Worm (Caenorhabditis elegans) whole organism, midembryonic: ENCODE data around the gene ttn-1.
A peak's percentile ranks its signal among the peaks of the same experiment; 100 is the strongest.

Source experiments
- T22C8.4 ChIP-seq: fragments of 200-800 bp; sonication (Bioruptor generic); IDR thresholded peaks from 2 replicates; pipeline ENCODE4 v1.3.6; 2022; ENCODE audit warnings: missing genetic modification characterization, missing compliant biosample characterization
- cog-1 ChIP-seq: sonication (generic microtip); optimal IDR thresholded peaks from 2 replicates; lab custom pipeline; 2016; ENCODE audit warnings: missing genetic modification characterization, missing compliant biosample characterization
- flt-1 ChIP-seq: fragments of 200-800 bp; sonication (Bioruptor generic); IDR thresholded peaks from 2 replicates; pipeline ENCODE4 v1.3.6; 2022; ENCODE audit warnings: missing genetic modification characterization, missing compliant biosample characterization
- klf-2 ChIP-seq: fragments of 200-800 bp; sonication (Bioruptor generic); conservative IDR thresholded peaks from 2 replicates; pipeline ENCODE4 v1.3.6; 2022; ENCODE audit warnings: missing genetic modification reagents, missing genetic modification characterization, missing compliant biosample characterization
- med-1 ChIP-seq: sonication (generic microtip); optimal IDR thresholded peaks from 2 replicates; lab custom pipeline; 2017; ENCODE audit warnings: missing genetic modification characterization, mild to moderate bottlenecking, missing compliant biosample characterization, antibody characterized with exemption, missing genetic modification reagents; ENCODE audit not compliant: insufficient read depth
- ref-1 ChIP-seq: fragments of 200-800 bp; sonication (Bioruptor generic); conservative IDR thresholded peaks from 2 replicates; pipeline ENCODE4 v1.3.6; 2022; ENCODE audit warnings: missing genetic modification reagents, missing genetic modification characterization, missing compliant biosample characterization
- tab-1 ChIP-seq: fragments of 200-800 bp; sonication (Bioruptor generic); IDR thresholded peaks from 2 replicates; pipeline ENCODE4 v1.3.6; 2022; ENCODE audit warnings: missing genetic modification characterization, missing compliant biosample characterization
- ztf-23 ChIP-seq: fragments of 200-800 bp; sonication (Bioruptor generic); IDR thresholded peaks from 2 replicates; pipeline ENCODE4 v1.3.6; 2022; ENCODE audit warnings: missing genetic modification reagents, missing genetic modification characterization, missing compliant biosample characterization
- ztf-29 ChIP-seq: fragments of 200-800 bp; sonication (Bioruptor generic); IDR thresholded peaks from 2 replicates; pipeline ENCODE4 v1.3.6; 2022; ENCODE audit warnings: missing genetic modification reagents, missing genetic modification characterization, missing compliant biosample characterization

ttn-1 gene

ce11 chrV:6222779-6223276 lies 20.4 kb upstream of the ttn-1 start:
- TF ChIP-seq cog-1 (tag; lab: Kevin White, UChicago) (no peak), tab-1 (no peak), ref-1 (no peak), flt-1 (GFP tag; lab: Robert Waterston, UW) (no peak), med-1 (GFP tag; lab: Kevin White, UChicago) (no peak), T22C8.4 (GFP tag; lab: Robert Waterston, UW) (no peak), klf-2 (GFP tag; lab: Robert Waterston, UW) (no peak), ztf-29 (GFP tag; lab: Robert Waterston, UW) (no peak), ztf-23 (GFP tag; lab: Robert Waterston, UW) (no peak)

ce11 chrV:6222171-6222733 lies 19.8 kb upstream of the ttn-1 start:
- TF ChIP-seq ztf-29 (GFP tag; lab: Robert Waterston, UW) (no peak), flt-1 (GFP tag; lab: Robert Waterston, UW) (no peak), ztf-23 (GFP tag; lab: Robert Waterston, UW) (no peak; the same call in 1 of the 2 replicates), tab-1 (no peak), T22C8.4 (GFP tag; lab: Robert Waterston, UW) (no peak), ref-1 (no peak), med-1 (GFP tag; lab: Kevin White, UChicago) (no peak), cog-1 (tag; lab: Kevin White, UChicago) (no peak), klf-2 (GFP tag; lab: Robert Waterston, UW) (no peak)

- TF ChIP-seq tab-1 (no peak), klf-2 (GFP tag; lab: Robert Waterston, UW) (no peak), ztf-29 (GFP tag; lab: Robert Waterston, UW) (no peak), flt-1 (GFP tag; lab: Robert Waterston, UW) (no peak), T22C8.4 (GFP tag; lab: Robert Waterston, UW) (no peak), cog-1 (tag; lab: Kevin White, UChicago) (no peak), med-1 (GFP tag; lab: Kevin White, UChicago) (no peak), ztf-23 (GFP tag; lab: Robert Waterston, UW) (no peak), ref-1 (no peak)
Observed at ce11 chrV:6221292-6221691, 18.9 kb upstream of the ttn-1 start.

ce11 chrV:6220752-6221151 lies 18.3 kb upstream of the ttn-1 start:
- TF ChIP-seq klf-2 (GFP tag; lab: Robert Waterston, UW) (no peak), flt-1 (GFP tag; lab: Robert Waterston, UW) (no peak), T22C8.4 (GFP tag; lab: Robert Waterston, UW) (no peak), tab-1 (no peak), ztf-29 (GFP tag; lab: Robert Waterston, UW) (no peak)

DNA sequence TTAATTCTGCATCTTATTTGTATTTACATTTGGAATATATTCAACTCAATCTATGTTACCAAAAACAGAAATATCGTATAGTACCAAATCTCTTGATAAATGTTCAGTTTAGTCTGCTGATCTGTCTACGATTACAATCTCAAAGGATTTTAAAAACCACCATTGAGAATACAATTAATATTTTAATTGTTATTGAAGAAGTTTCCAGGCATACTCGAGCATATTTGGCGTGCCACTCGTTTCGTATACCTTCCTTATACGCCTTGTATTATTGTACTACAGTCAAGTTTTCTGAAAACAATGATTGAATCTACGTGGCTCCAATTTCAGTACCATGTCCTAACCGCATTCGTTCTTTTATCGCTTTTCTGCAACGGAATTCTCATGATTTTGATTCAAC lies 15.4 kb upstream of the ttn-1 start, which contains the start of gene str-206:
TSS of gene str-206 (plus strand) at position 301 of the 400 bp plus-strand sequence.
- TF ChIP-seq klf-2 (GFP tag; lab: Robert Waterston, UW) = no peak
- TF ChIP-seq flt-1 (GFP tag; lab: Robert Waterston, UW) = no peak
- TF ChIP-seq tab-1 = no peak
- no peak for TF ChIP-seq ztf-23 (GFP tag; lab: Robert Waterston, UW)
- TF ChIP-seq ref-1 = no peak
- TF ChIP-seq T22C8.4 (GFP tag; lab: Robert Waterston, UW) = no peak
- TF ChIP-seq ztf-29 (GFP tag; lab: Robert Waterston, UW) = no peak
- TF ChIP-seq med-1 (GFP tag; lab: Kevin White, UChicago) = no peak
- TF ChIP-seq cog-1 (tag; lab: Kevin White, UChicago) = no peak

- no peak for TF ChIP-seq ztf-23 (GFP tag; lab: Robert Waterston, UW)
- TF ChIP-seq klf-2 (GFP tag; lab: Robert Waterston, UW) = no peak
Observed at ce11 chrV:6217142-6217541, 14.7 kb upstream of the ttn-1 start.

DNA sequence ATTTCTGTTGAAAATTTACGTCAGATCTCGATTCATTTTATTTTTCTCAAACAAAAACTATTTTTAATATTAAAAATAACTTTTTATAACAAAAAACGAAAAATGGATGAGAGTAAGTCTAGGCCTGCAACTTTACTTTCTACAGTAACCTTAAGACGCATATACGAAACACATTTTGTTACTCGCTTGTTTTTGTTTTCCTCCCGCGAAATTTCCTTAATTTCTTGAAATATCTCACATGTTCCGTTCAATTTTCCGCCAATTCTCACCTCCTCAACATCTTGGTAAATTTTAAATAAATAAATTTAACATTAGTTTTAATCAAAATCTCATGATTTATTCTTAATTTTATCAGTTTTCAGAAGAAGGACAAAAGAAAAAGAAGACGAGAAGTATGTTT lies 12.0 kb upstream of the ttn-1 start:
- TF ChIP-seq tab-1 (no peak), T22C8.4 (GFP tag; lab: Robert Waterston, UW) (no peak), ztf-23 (GFP tag; lab: Robert Waterston, UW) (no peak), ztf-29 (GFP tag; lab: Robert Waterston, UW) (no peak), klf-2 (GFP tag; lab: Robert Waterston, UW) (no peak), med-1 (GFP tag; lab: Kevin White, UChicago) (no peak), ref-1 (no peak), flt-1 (GFP tag; lab: Robert Waterston, UW) (no peak), cog-1 (tag; lab: Kevin White, UChicago) (no peak)

- TF ChIP-seq cog-1 (tag; lab: Kevin White, UChicago) = no peak
- no peak for TF ChIP-seq T22C8.4 (GFP tag; lab: Robert Waterston, UW)
- no peak for TF ChIP-seq ref-1
- TF ChIP-seq ztf-29 (GFP tag; lab: Robert Waterston, UW) = no peak
- TF ChIP-seq klf-2 (GFP tag; lab: Robert Waterston, UW) = no peak
- TF ChIP-seq flt-1 (GFP tag; lab: Robert Waterston, UW) = 0 out of 2 replicates have a peak, but pooled peaks have one; percentile 28
- no peak for TF ChIP-seq tab-1
- TF ChIP-seq ztf-23 (GFP tag; lab: Robert Waterston, UW) = no peak
Observed at ce11 chrV:6213845-6214244, 11.4 kb upstream of the ttn-1 start.

- TF ChIP-seq ztf-29 (GFP tag; lab: Robert Waterston, UW) (no peak), ztf-23 (GFP tag; lab: Robert Waterston, UW) (no peak), ref-1 (no peak), T22C8.4 (GFP tag; lab: Robert Waterston, UW) (no peak), tab-1 (no peak), flt-1 (GFP tag; lab: Robert Waterston, UW) (no peak), med-1 (GFP tag; lab: Kevin White, UChicago) (no peak), klf-2 (GFP tag; lab: Robert Waterston, UW) (no peak)
Observed at ce11 chrV:6213216-6213735, 10.8 kb upstream of the ttn-1 start.
